Fruit fly (Drosophila melanogaster) whole organism, embryonic: ENCODE measurements around the gene CG4293.
A peak's percentile ranks its signal among the peaks of the same experiment; 100 is the strongest.

Experiments
- B-H1 ChIP-seq: fragments of 200-800 bp; sonication (Bioruptor generic); IDR thresholded peaks from 3 replicates; pipeline ENCODE4 v1.3.6; 2022; ENCODE audit warnings: missing biosample characterization, missing genetic modification characterization
- Bdp1 ChIP-seq: fragments of 200-800 bp; sonication (Bioruptor generic); optimal IDR thresholded peaks from 3 replicates; lab custom pipeline; 2016; ENCODE audit warnings: missing biosample characterization, missing genetic modification characterization
- CG12155 ChIP-seq: fragments of 200-800 bp; sonication (Bioruptor generic); optimal IDR thresholded peaks from 3 replicates; lab custom pipeline; 2016; ENCODE audit warnings: missing biosample characterization, missing genetic modification characterization
- CG1233 ChIP-seq: fragments of 200-800 bp; sonication (Bioruptor generic); optimal IDR thresholded peaks from 4 replicates; lab custom pipeline; 2018; ENCODE audit warnings: missing biosample characterization, mild to moderate bottlenecking, missing genetic modification characterization
- CG12659 ChIP-seq: fragments of 200-800 bp; sonication (Bioruptor generic); optimal IDR thresholded peaks from 3 replicates; lab custom pipeline; 2017; ENCODE audit warnings: mild to moderate bottlenecking, missing biosample characterization, missing genetic modification reagents, missing genetic modification characterization
- CG13123 ChIP-seq: fragments of 200-800 bp; sonication (Bioruptor generic); optimal IDR thresholded peaks from 2 replicates; lab custom pipeline; 2016; ENCODE audit warnings: missing biosample characterization, missing genetic modification characterization
- CG13424 ChIP-seq: fragments of 200-800 bp; sonication (Bioruptor generic); optimal IDR thresholded peaks from 2 replicates; lab custom pipeline; 2019; ENCODE audit warnings: missing biosample characterization, mild to moderate bottlenecking, missing genetic modification characterization, moderate library complexity
- CG13624 ChIP-seq: fragments of 200-800 bp; sonication (Bioruptor generic); optimal IDR thresholded peaks from 2 replicates; lab custom pipeline; 2016; ENCODE audit warnings: missing biosample characterization, missing genetic modification characterization
- CG14050 ChIP-seq: fragments of 200-800 bp; sonication (Bioruptor generic); IDR thresholded peaks from 3 replicates; pipeline ENCODE4 v1.3.6; 2022; ENCODE audit warnings: missing biosample characterization, missing genetic modification characterization
- CG15269 ChIP-seq: fragments of 200-800 bp; sonication (Bioruptor generic); optimal IDR thresholded peaks from 2 replicates; lab custom pipeline; 2018; ENCODE audit warnings: missing biosample characterization, mild to moderate bottlenecking, missing genetic modification characterization, moderate library complexity
- CG1602 ChIP-seq: fragments of 200-800 bp; sonication (Bioruptor generic); optimal IDR thresholded peaks from 3 replicates; lab custom pipeline; 2016; ENCODE audit warnings: missing biosample characterization, missing genetic modification characterization
- CG16813 ChIP-seq: fragments of 200-800 bp; sonication (Bioruptor generic); IDR thresholded peaks from 3 replicates; pipeline ENCODE4 v1.3.6; 2022; ENCODE audit warnings: missing biosample characterization, missing genetic modification characterization; ENCODE audit not compliant: partially characterized antibody
- CG2202 ChIP-seq: fragments of 200-800 bp; sonication (Bioruptor generic); optimal IDR thresholded peaks from 2 replicates; lab custom pipeline; 2018; ENCODE audit warnings: missing biosample characterization, mild to moderate bottlenecking, missing genetic modification characterization
- CG30020 ChIP-seq: fragments of 200-800 bp; optimal IDR thresholded peaks from 2 replicates; lab custom pipeline; 2019; ENCODE audit warnings: missing biosample characterization, mild to moderate bottlenecking, missing genetic modification characterization, moderate library complexity
- CG31365 ChIP-seq: fragments of 200-800 bp; sonication (Bioruptor generic); optimal IDR thresholded peaks from 2 replicates; lab custom pipeline; 2018; ENCODE audit warnings: missing biosample characterization, mild to moderate bottlenecking, missing genetic modification characterization
- CG32772 ChIP-seq: fragments of 200-800 bp; sonication (Bioruptor generic); IDR thresholded peaks from 2 replicates; pipeline ENCODE4 v1.3.6; 2022; ENCODE audit warnings: missing biosample characterization, missing genetic modification characterization
- CG3407 ChIP-seq: fragments of 200-800 bp; sonication (Bioruptor generic); optimal IDR thresholded peaks from 2 replicates; lab custom pipeline; 2018; ENCODE audit warnings: missing biosample characterization, mild to moderate bottlenecking, missing genetic modification characterization
- CG4424 ChIP-seq: fragments of 200-800 bp; sonication (Bioruptor generic); optimal IDR thresholded peaks from 3 replicates; lab custom pipeline; 2016; ENCODE audit warnings: missing biosample characterization, missing genetic modification characterization
- CG8359 ChIP-seq: fragments of 200-800 bp; sonication (Bioruptor generic); optimal IDR thresholded peaks from 2 replicates; lab custom pipeline; 2017; ENCODE audit warnings: missing biosample characterization, mild to moderate bottlenecking, missing genetic modification characterization, borderline replicate concordance
- CG9437 ChIP-seq: fragments of 200-800 bp; sonication (Bioruptor generic); optimal IDR thresholded peaks from 2 replicates; lab custom pipeline; 2018; ENCODE audit warnings: missing biosample characterization, mild to moderate bottlenecking, missing genetic modification characterization
- D19A ChIP-seq: fragments of 200-800 bp; optimal IDR thresholded peaks from 3 replicates; lab custom pipeline; 2019; ENCODE audit warnings: missing biosample characterization, mild to moderate bottlenecking, missing genetic modification characterization, moderate library complexity
- Dad ChIP-seq: fragments of 200-800 bp; sonication (Bioruptor generic); optimal IDR thresholded peaks from 3 replicates; lab custom pipeline; 2016; ENCODE audit warnings: missing biosample characterization, missing genetic modification characterization
- Dip2 ChIP-seq: fragments of 200-800 bp; sonication (Bioruptor generic); IDR thresholded peaks from 2 replicates; pipeline ENCODE4 v1.3.6; 2022; ENCODE audit warnings: missing biosample characterization, missing genetic modification characterization
- Dref ChIP-seq: fragments of 200-800 bp; sonication (Bioruptor generic); IDR thresholded peaks from 2 replicates; pipeline ENCODE4 v1.3.6; 2022; ENCODE audit warnings: missing biosample characterization, missing genetic modification characterization
- E2f1 ChIP-seq: fragments of 200-800 bp; sonication (Bioruptor generic); IDR thresholded peaks from 2 replicates; pipeline ENCODE4 v1.3.6; 2022; ENCODE audit warnings: missing biosample characterization, missing genetic modification characterization
- Fer3 ChIP-seq: fragments of 200-800 bp; sonication (Bioruptor generic); optimal IDR thresholded peaks from 2 replicates; lab custom pipeline; 2018; ENCODE audit warnings: missing biosample characterization, mild to moderate bottlenecking, missing genetic modification characterization, moderate library complexity
- Gug ChIP-seq: fragments of 200-800 bp; sonication (Bioruptor generic); IDR thresholded peaks from 4 replicates; pipeline ENCODE4 v1.3.6; 2022; ENCODE audit warnings: missing biosample characterization, missing genetic modification characterization
- HmgZ ChIP-seq: fragments of 200-800 bp; sonication (Bioruptor generic); optimal IDR thresholded peaks from 2 replicates; lab custom pipeline; 2018; ENCODE audit warnings: missing biosample characterization, mild to moderate bottlenecking, missing genetic modification characterization
- Hmx ChIP-seq: fragments of 200-800 bp; sonication (Bioruptor generic); optimal IDR thresholded peaks from 2 replicates; lab custom pipeline; 2016; ENCODE audit warnings: missing biosample characterization, missing genetic modification characterization
- Hr78 ChIP-seq, 2 experiments: fragments of 200-800 bp in 1 of 2; fragments of >200 bp in 1 of 2; sonication (Bioruptor generic) in 1 of 2; optimal IDR thresholded peaks; 2 replicates each; lab custom pipeline; 2017 to 2019; ENCODE audit warnings: missing biosample characterization in 2 of 2, missing genetic modification characterization in 2 of 2, mild to moderate bottlenecking in 1 of 2, moderate library complexity in 1 of 2
- Jarid2 ChIP-seq: fragments of 200-800 bp; sonication (Bioruptor generic); optimal IDR thresholded peaks from 3 replicates; lab custom pipeline; 2017; ENCODE audit warnings: mild to moderate bottlenecking, missing biosample characterization, missing genetic modification reagents, missing genetic modification characterization
- Nf-YB ChIP-seq: fragments of 200-800 bp; sonication (Bioruptor generic); optimal IDR thresholded peaks from 3 replicates; lab custom pipeline; 2019; ENCODE audit warnings: missing biosample characterization, mild to moderate bottlenecking, missing genetic modification characterization, moderate library complexity
- NfI ChIP-seq: fragments of 200-800 bp; sonication (Bioruptor generic); optimal IDR thresholded peaks from 3 replicates; lab custom pipeline; 2018; ENCODE audit warnings: missing biosample characterization, mild to moderate bottlenecking, missing genetic modification characterization, moderate library complexity
- Ssrp ChIP-seq: fragments of 200-800 bp; sonication (Bioruptor generic); optimal IDR thresholded peaks from 2 replicates; lab custom pipeline; 2018; ENCODE audit warnings: missing biosample characterization, mild to moderate bottlenecking, missing genetic modification characterization, moderate library complexity
- az2 ChIP-seq: fragments of 200-800 bp; sonication (Bioruptor generic); optimal IDR thresholded peaks from 3 replicates; lab custom pipeline; 2016; ENCODE audit warnings: missing biosample characterization, missing genetic modification characterization
- dimm ChIP-seq: fragments of 200-800 bp; sonication (Bioruptor generic); IDR thresholded peaks from 2 replicates; pipeline ENCODE4 v1.3.6; 2022; ENCODE audit warnings: missing biosample characterization, missing genetic modification characterization
- dpn ChIP-seq, 2 experiments: fragments of 200-800 bp; sonication (Bioruptor generic); optimal IDR thresholded peaks; 3 replicates each; lab custom pipeline; 2016; ENCODE audit warnings: missing biosample characterization in 2 of 2, missing genetic modification characterization in 2 of 2
- eve ChIP-seq, 2 experiments: fragments of >200 bp; optimal IDR thresholded peaks; 2 replicates each; lab custom pipeline; 2017; ENCODE audit warnings: missing biosample characterization in 2 of 2, missing genetic modification characterization in 2 of 2
- fu2 ChIP-seq: fragments of 200-800 bp; sonication (Bioruptor generic); optimal IDR thresholded peaks from 2 replicates; lab custom pipeline; 2016; ENCODE audit warnings: missing biosample characterization, missing genetic modification characterization
- lilli ChIP-seq: fragments of 200-800 bp; sonication (Bioruptor generic); optimal IDR thresholded peaks from 3 replicates; lab custom pipeline; 2016; ENCODE audit warnings: missing biosample characterization, missing genetic modification characterization
- nerfin-1 ChIP-seq: fragments of 200-800 bp; sonication (Bioruptor generic); optimal IDR thresholded peaks from 3 replicates; lab custom pipeline; 2019; ENCODE audit warnings: missing biosample characterization, mild to moderate bottlenecking, missing genetic modification characterization, moderate library complexity
- nom ChIP-seq: fragments of 200-800 bp; sonication (Bioruptor generic); optimal IDR thresholded peaks from 2 replicates; lab custom pipeline; 2017; ENCODE audit warnings: missing biosample characterization, missing genetic modification characterization, mild to moderate bottlenecking, moderate library complexity, missing genetic modification reagents
- odd ChIP-seq: fragments of 200-800 bp; sonication (Bioruptor generic); optimal IDR thresholded peaks from 2 replicates; lab custom pipeline; 2017; ENCODE audit warnings: missing biosample characterization, mild to moderate bottlenecking, missing genetic modification characterization
- peb ChIP-seq: fragments of 200-800 bp; sonication (Bioruptor generic); IDR thresholded peaks from 2 replicates; pipeline ENCODE4 v1.3.6; 2022; ENCODE audit warnings: missing biosample characterization, missing genetic modification characterization
- prd ChIP-seq, 3 experiments: fragments of >200 bp in 2 of 3; fragments of 200-800 bp in 1 of 3; sonication (Bioruptor generic) in 1 of 3; optimal IDR thresholded peaks in 2 of 3; IDR thresholded peaks in 1 of 3; 2 replicates in 2 of 3; 3 replicates in 1 of 3; pipeline versions ENCODE4 v1.3.6 to Lab custom; 2017 to 2022; ENCODE audit warnings: missing biosample characterization in 1 of 3, missing genetic modification characterization in 1 of 3
- pum ChIP-seq: fragments of 200-800 bp; sonication (Bioruptor generic); optimal IDR thresholded peaks from 2 replicates; lab custom pipeline; 2016; ENCODE audit warnings: missing biosample characterization, missing genetic modification characterization
- rib ChIP-seq: fragments of 200-800 bp; sonication (Bioruptor generic); IDR thresholded peaks from 2 replicates; pipeline ENCODE4 v1.3.6; 2022; ENCODE audit warnings: missing biosample characterization, missing genetic modification characterization
- vnd ChIP-seq: fragments of 200-800 bp; sonication (Bioruptor generic); IDR thresholded peaks from 3 replicates; pipeline ENCODE4 v1.3.6; 2022; ENCODE audit warnings: missing biosample characterization, missing genetic modification characterization; ENCODE audit not compliant: partially characterized antibody
- yki ChIP-seq: fragments of >200 bp; optimal IDR thresholded peaks from 3 replicates; lab custom pipeline; 2018

Gene CG4293

dm6 chrX:499589-500041 lies 30.5 kb downstream of the CG4293 start (continued):
- peak; percentile 76 for TF ChIP-seq fu2
- TF ChIP-seq yki (lab: Kevin White, UChicago), result no peak
- peak; percentile 71 for TF ChIP-seq CG3407 (GFP tag; lab: Kevin White, UChicago)
- peak; percentile 72 for TF ChIP-seq CG4424 (GFP tag; lab: Kevin White, UChicago)
- peak; percentile 84 for TF ChIP-seq CG13424
- peak; percentile 77 for TF ChIP-seq dpn (GFP tag; optimal IDR thresholded peaks at IDR 0.05; lab: Kevin White, UChicago)
- no peak for TF ChIP-seq CG16813 (GFP tag; lab: Robert Waterston, UW)
- TF ChIP-seq nerfin-1 (tag; lab: Kevin White, UChicago), result peak; percentile 74
- TF ChIP-seq az2 (GFP tag; lab: Kevin White, UChicago), result peak; percentile 64
- peak; percentile 48; the same call in 2 of the 3 replicates for TF ChIP-seq B-H1 (GFP tag; lab: Robert Waterston, UW)
- no peak for TF ChIP-seq Dref (GFP tag; lab: Robert Waterston, UW)
- TF ChIP-seq rib (GFP tag; lab: Robert Waterston, UW), result peak; percentile 77; the same call in 1 of the 2 replicates
- peak; percentile 39; the same call in 1 of the 2 replicates for TF ChIP-seq Dip2 (GFP tag; lab: Robert Waterston, UW)
- peak; percentile 72 for TF ChIP-seq D19A
- TF ChIP-seq nom (GFP tag; lab: Kevin White, UChicago), result peak; percentile 13
- peak; percentile 41; the same call in 1 of the 3 replicates for TF ChIP-seq CG14050
- TF ChIP-seq CG8359 (GFP tag; lab: Kevin White, UChicago), result peak; percentile 52
- TF ChIP-seq Bdp1 (GFP tag; lab: Kevin White, UChicago), result peak; percentile 28
- TF ChIP-seq CG2202 (tag; lab: Kevin White, UChicago), result peak; percentile 52
- no peak for TF ChIP-seq prd (optimal IDR thresholded peaks at IDR 0.05; lab: Kevin White, UChicago)
- TF ChIP-seq prd (GFP tag; IDR thresholded peaks at IDR 0.05; lab: Robert Waterston, UW), result peak; percentile 72
- TF ChIP-seq lilli, result peak; percentile 84
- 0 out of 2 replicates have a peak, but pooled peaks have one; percentile 25 for TF ChIP-seq peb (GFP tag; lab: Robert Waterston, UW)
- TF ChIP-seq eve (GFP tag; optimal IDR thresholded peaks at IDR 0.05; lab: Kevin White, UChicago), result no peak
- peak; percentile 37; the same call in 1 of the 4 replicates for TF ChIP-seq Gug (GFP tag; lab: Robert Waterston, UW)
- peak; percentile 65 for TF ChIP-seq CG12155
- peak; percentile 66 for TF ChIP-seq Dad
- TF ChIP-seq Hr78 (GFP tag; optimal IDR thresholded peaks at IDR 0.05; lab: Kevin White, UChicago), result peak in 1 of 2 experiments; percentile 11
- peak; percentile 53 for TF ChIP-seq CG13123 (GFP tag; lab: Kevin White, UChicago)
- peak; percentile 85 for TF ChIP-seq Fer3 (tag; lab: Kevin White, UChicago)
- TF ChIP-seq Hmx (GFP tag; lab: Kevin White, UChicago), result peak; percentile 57
- TF ChIP-seq odd (GFP tag; lab: Kevin White, UChicago), result peak; percentile 89
- TF ChIP-seq CG31365 (tag; lab: Kevin White, UChicago), result peak; percentile 65
- TF ChIP-seq CG12659 (GFP tag; lab: Kevin White, UChicago), result peak; percentile 89
- TF ChIP-seq CG1233 (GFP tag; lab: Kevin White, UChicago), result peak; percentile 84
- TF ChIP-seq CG32772 (GFP tag; lab: Robert Waterston, UW), result peak; percentile 53; the same call in 1 of the 2 replicates
- TF ChIP-seq CG15269 (tag; lab: Kevin White, UChicago), result peak; percentile 86
- TF ChIP-seq dimm, result no peak
- TF ChIP-seq vnd, result 0 out of 3 replicates have a peak, but pooled peaks have one; percentile 30
- TF ChIP-seq E2f1, result peak; percentile 74
- peak; percentile 84 for TF ChIP-seq NfI (GFP tag; lab: Kevin White, UChicago)
- TF ChIP-seq CG13624 (GFP tag; lab: Kevin White, UChicago), result peak; percentile 81
- TF ChIP-seq CG9437 (GFP tag; lab: Kevin White, UChicago), result peak; percentile 65
- peak; percentile 58 for TF ChIP-seq Nf-YB (GFP tag; lab: Kevin White, UChicago)
- peak; percentile 55 for TF ChIP-seq Ssrp (tag; lab: Kevin White, UChicago)
- TF ChIP-seq CG30020, result no peak
- peak; percentile 66 for TF ChIP-seq CG1602
- TF ChIP-seq pum, result peak; percentile 69
- peak; percentile 59 for TF ChIP-seq Jarid2 (GFP tag; lab: Kevin White, UChicago)
- peak; percentile 92 for TF ChIP-seq HmgZ
